Worm (Caenorhabditis elegans) whole organism, L1 larva: ENCODE results near the gene F01G4.4.

Experiments used
- C04F5.9 ChIP-seq: sonication (generic microtip); optimal IDR thresholded peaks from 2 replicates; lab custom pipeline; 2016; ENCODE audit warnings: missing genetic modification characterization, missing compliant biosample characterization
- aly-2 ChIP-seq: fragments of 150-350 bp; optimal IDR thresholded peaks from 2 replicates; lab custom pipeline; 2014; ENCODE audit warnings: missing biosample characterization, missing genetic modification characterization
- ama-1 ChIP-seq: fragments of 150-350 bp; optimal IDR thresholded peaks from 2 replicates; lab custom pipeline; 2014
- blmp-1 ChIP-seq: fragments of 150-350 bp; optimal IDR thresholded peaks from 2 replicates; lab custom pipeline; 2014; ENCODE audit warnings: missing biosample characterization, missing genetic modification characterization
- ceh-8 ChIP-seq: fragments of 200-800 bp; sonication (Bioruptor generic); optimal IDR thresholded peaks from 2 replicates; lab custom pipeline; 2018; ENCODE audit warnings: mild to moderate bottlenecking, missing genetic modification characterization, moderate library complexity, missing compliant biosample characterization
- ceh-82 ChIP-seq, 3 experiments: fragments of 150-350 bp in 1 of 3; sonication (generic microtip) in 2 of 3; optimal IDR thresholded peaks; 2 replicates each; lab custom pipeline; 2014 to 2017; ENCODE audit warnings: missing biosample characterization in 3 of 3, missing genetic modification characterization in 3 of 3
- ceh-88 ChIP-seq: fragments of 200-800 bp; sonication (Bioruptor generic); IDR thresholded peaks from 2 replicates; pipeline ENCODE4 v1.3.6; 2022; ENCODE audit warnings: missing genetic modification characterization, missing compliant biosample characterization
- ces-1 ChIP-seq: fragments of 150-350 bp; optimal IDR thresholded peaks from 2 replicates; lab custom pipeline; 2014; ENCODE audit warnings: missing biosample characterization, missing genetic modification reagents, missing genetic modification characterization
- dsc-1 ChIP-seq: sonication (generic microtip); optimal IDR thresholded peaks from 2 replicates; lab custom pipeline; 2016; ENCODE audit warnings: mild to moderate bottlenecking, missing genetic modification characterization, missing compliant biosample characterization
- efl-1 ChIP-seq, 4 experiments: fragments of 150-350 bp; optimal IDR thresholded peaks in 3 of 4; peaks in 1 of 4; 1 replicate in 1 of 4; 2 replicates in 3 of 4; lab custom pipeline; 2014; ENCODE audit warnings: missing biosample characterization in 2 of 4, missing genetic modification characterization in 2 of 4, missing genetic modification reagents in 2 of 4
- efl-3 ChIP-seq: fragments of 200-800 bp; sonication (Bioruptor generic); optimal IDR thresholded peaks from 2 replicates; lab custom pipeline; 2018; ENCODE audit warnings: mild to moderate bottlenecking, missing genetic modification characterization, missing compliant biosample characterization
- egl-13 ChIP-seq: sonication (generic microtip); optimal IDR thresholded peaks from 2 replicates; lab custom pipeline; 2016; ENCODE audit warnings: missing genotype, missing genetic modification reagents, missing genetic modification characterization, missing compliant biosample characterization
- elt-2 ChIP-seq: sonication (generic microtip); optimal IDR thresholded peaks from 2 replicates; lab custom pipeline; 2016; ENCODE audit warnings: missing genetic modification characterization, mild to moderate bottlenecking, inconsistent platforms, missing compliant biosample characterization, missing genetic modification reagents
- fkh-8 ChIP-seq: sonication (generic microtip); optimal IDR thresholded peaks from 2 replicates; lab custom pipeline; 2016; ENCODE audit warnings: mild to moderate bottlenecking, missing genetic modification characterization, missing compliant biosample characterization
- fos-1 ChIP-seq: fragments of 150-350 bp; optimal IDR thresholded peaks from 2 replicates; lab custom pipeline; 2014; ENCODE audit warnings: missing biosample characterization, missing genetic modification characterization
- hlh-17 ChIP-seq: fragments of 200-800 bp; sonication (Bioruptor generic); optimal IDR thresholded peaks from 2 replicates; lab custom pipeline; 2018; ENCODE audit warnings: missing genetic modification characterization, mild to moderate bottlenecking, missing compliant biosample characterization, moderate library complexity, borderline replicate concordance
- jun-1 ChIP-seq: fragments of 150-350 bp; optimal IDR thresholded peaks from 2 replicates; lab custom pipeline; 2014; ENCODE audit warnings: missing biosample characterization, missing genetic modification reagents, missing genetic modification characterization
- lin-15B ChIP-seq: fragments of 150-350 bp; sonication (generic microtip); optimal IDR thresholded peaks from 3 replicates; lab custom pipeline; 2014; ENCODE audit warnings: missing biosample characterization, missing genetic modification characterization
- lsy-2 ChIP-seq, 2 experiments: fragments of 150-350 bp; optimal IDR thresholded peaks; 2 replicates each; lab custom pipeline; 2014; ENCODE audit warnings: missing biosample characterization in 2 of 2, missing genetic modification characterization in 2 of 2
- mab-9 ChIP-seq: fragments of 200-800 bp; sonication (Bioruptor generic); IDR thresholded peaks from 2 replicates; pipeline ENCODE4 v1.3.6; 2022; ENCODE audit warnings: missing genetic modification reagents, missing genetic modification characterization, missing compliant biosample characterization
- mef-2 ChIP-seq: fragments of 150-350 bp; optimal IDR thresholded peaks from 2 replicates; lab custom pipeline; 2014; ENCODE audit warnings: missing biosample characterization, missing genetic modification characterization
- mep-1 ChIP-seq: fragments of 150-350 bp; optimal IDR thresholded peaks from 2 replicates; lab custom pipeline; 2014; ENCODE audit warnings: missing biosample characterization, missing genetic modification characterization
- nhr-12 ChIP-seq: sonication (generic microtip); optimal IDR thresholded peaks from 2 replicates; lab custom pipeline; 2017; ENCODE audit warnings: missing biosample characterization, missing genetic modification characterization
- nhr-19 ChIP-seq: fragments of 200-800 bp; sonication (Bioruptor generic); conservative IDR thresholded peaks from 2 replicates; pipeline ENCODE4 v1.3.6; 2022; ENCODE audit warnings: missing genetic modification characterization, missing compliant biosample characterization
- nhr-28 ChIP-seq: fragments of 150-350 bp; optimal IDR thresholded peaks from 2 replicates; lab custom pipeline; 2014; ENCODE audit warnings: missing biosample characterization, missing genetic modification characterization
- nhr-47 ChIP-seq: sonication (generic microtip); optimal IDR thresholded peaks from 2 replicates; lab custom pipeline; 2016; ENCODE audit warnings: mild to moderate bottlenecking, missing genetic modification characterization, moderate library complexity, missing compliant biosample characterization
- nhr-76 ChIP-seq: sonication (generic microtip); optimal IDR thresholded peaks from 2 replicates; lab custom pipeline; 2017; ENCODE audit warnings: missing biosample characterization, missing genetic modification characterization
- nhr-84 ChIP-seq: sonication (generic microtip); optimal IDR thresholded peaks from 2 replicates; lab custom pipeline; 2017; ENCODE audit warnings: missing biosample characterization, missing genetic modification characterization
- rnt-1 ChIP-seq: sonication (generic microtip); optimal IDR thresholded peaks from 2 replicates; lab custom pipeline; 2016; ENCODE audit warnings: mild to moderate bottlenecking, missing genetic modification characterization, moderate library complexity, missing compliant biosample characterization
- snpc-4 ChIP-seq: fragments of 150-350 bp; optimal IDR thresholded peaks from 2 replicates; lab custom pipeline; 2014; ENCODE audit warnings: missing biosample characterization, missing genetic modification characterization
- snu-23 ChIP-seq: sonication (generic microtip); optimal IDR thresholded peaks from 2 replicates; lab custom pipeline; 2016; ENCODE audit warnings: missing genetic modification characterization, missing compliant biosample characterization
- sup-37 ChIP-seq: fragments of 200-800 bp; sonication (Bioruptor generic); optimal IDR thresholded peaks from 2 replicates; lab custom pipeline; 2018; ENCODE audit warnings: mild to moderate bottlenecking, missing genetic modification characterization, missing compliant biosample characterization
- tbx-2 ChIP-seq: sonication (generic microtip); optimal IDR thresholded peaks from 2 replicates; lab custom pipeline; 2016; ENCODE audit warnings: missing genetic modification characterization, missing compliant biosample characterization
- tlp-1 ChIP-seq: fragments of 150-350 bp; optimal IDR thresholded peaks from 2 replicates; lab custom pipeline; 2014; ENCODE audit warnings: missing biosample characterization, missing genetic modification characterization
- unc-98 ChIP-seq: fragments of 200-800 bp; sonication (Bioruptor generic); IDR thresholded peaks from 2 replicates; pipeline ENCODE4 v1.3.6; 2022; ENCODE audit warnings: missing genetic modification characterization, missing compliant biosample characterization
- vab-15 ChIP-seq: sonication (generic microtip); optimal IDR thresholded peaks from 2 replicates; lab custom pipeline; 2017; ENCODE audit warnings: missing genotype, mild to moderate bottlenecking, missing genetic modification characterization, missing compliant biosample characterization
- xbp-1 ChIP-seq: sonication (generic microtip); optimal IDR thresholded peaks from 2 replicates; lab custom pipeline; 2016; ENCODE audit warnings: missing genetic modification characterization, missing compliant biosample characterization
- ztf-11 ChIP-seq, 2 experiments: sonication (generic microtip); optimal IDR thresholded peaks; 2 replicates each; lab custom pipeline; 2016 to 2017; ENCODE audit warnings: missing genetic modification characterization in 2 of 2, missing biosample characterization in 1 of 2, missing compliant biosample characterization in 1 of 2
- ztf-4 ChIP-seq: fragments of 150-350 bp; optimal IDR thresholded peaks from 2 replicates; lab custom pipeline; 2014; ENCODE audit warnings: missing biosample characterization, missing genetic modification characterization

Gene F01G4.4

DNA sequence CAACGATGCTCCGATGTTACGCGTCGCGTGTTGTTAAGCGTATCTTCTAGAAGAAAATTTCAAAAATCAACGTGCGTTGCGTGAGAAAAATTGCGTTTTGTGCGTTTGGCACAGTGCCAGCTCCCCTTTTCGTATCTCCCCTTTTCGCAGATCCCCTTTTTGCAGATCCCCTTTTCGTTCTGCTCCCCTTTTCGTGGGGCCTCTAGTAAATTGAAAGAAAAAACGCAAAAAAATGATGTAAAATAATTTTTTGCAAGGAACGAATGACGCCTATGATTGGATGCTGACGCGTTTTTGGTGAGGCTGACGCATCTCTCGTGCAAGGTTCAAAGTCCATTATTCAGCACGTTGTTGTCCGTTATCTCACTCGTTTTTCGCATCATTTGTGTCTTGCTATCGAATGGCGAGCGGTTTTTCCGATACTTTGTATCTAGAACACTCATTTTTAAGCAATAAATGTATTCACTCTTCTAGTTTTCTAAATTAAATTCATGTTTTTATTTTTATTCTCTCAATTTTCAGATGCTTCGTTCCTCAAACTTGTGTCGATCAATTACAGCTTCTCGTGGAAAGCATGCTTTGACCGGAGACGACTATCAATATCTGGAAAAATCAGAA, 36.1 kb downstream of the F01G4.4 start, which contains the start of gene cpt-2 (continued):
- TF ChIP-seq fkh-8 (peak; percentile 79), dsc-1 (tag; lab: Kevin White, UChicago) (peak; percentile 91), ztf-4 (tag; lab: Kevin White, UChicago) (peak; percentile 64), nhr-47 (peak; percentile 96), unc-98 (GFP tag; lab: Robert Waterston, UW) (peak; percentile 76), fos-1 (tag; lab: Kevin White, UChicago) (peak; percentile 77), efl-1 (optimal IDR thresholded peaks at IDR 0.05; lab: Kevin White, UChicago) (peak; percentile 81 to 86), efl-1 (GFP tag; optimal IDR thresholded peaks at IDR 0.05 in 1 of 2; lab: Kevin White, UChicago) (peak; percentile 80 to 98), lin-15B (tag; lab: Kevin White, UChicago) (peak; percentile 81), mab-9 (GFP tag; lab: Robert Waterston, UW) (peak; percentile 89), sup-37 (GFP tag; lab: Kevin White, UChicago) (peak; percentile 46), ceh-8 (GFP tag; lab: Kevin White, UChicago) (peak; percentile 91), jun-1 (tag; lab: Kevin White, UChicago) (peak; percentile 85), snpc-4 (peak; percentile 79), aly-2 (tag; lab: Kevin White, UChicago) (peak; percentile 54), egl-13 (peak; percentile 77), mep-1 (peak; percentile 91), C04F5.9 (tag; lab: Kevin White, UChicago) (peak; percentile 58), ama-1 (peak; percentile 37), xbp-1 (tag; lab: Kevin White, UChicago) (peak; percentile 91)

DNA sequence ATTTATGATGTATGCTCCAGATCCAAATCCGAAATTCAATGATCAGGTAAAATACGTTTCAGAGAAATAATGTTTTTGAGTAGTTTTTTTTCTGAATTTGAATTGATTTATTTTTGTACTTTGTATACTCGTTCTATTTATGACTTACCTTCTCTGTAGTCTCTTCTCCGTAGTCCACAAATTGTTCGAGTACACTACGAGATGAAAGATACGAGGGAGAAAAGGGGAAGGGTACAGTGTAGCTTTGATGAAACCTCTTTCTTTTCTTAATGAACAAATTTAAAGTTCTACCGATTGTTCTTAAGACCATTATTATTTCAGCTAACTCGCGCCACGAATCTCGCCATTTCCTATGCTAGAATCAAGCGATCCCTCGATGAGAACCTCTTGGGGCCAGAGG, 36.9 kb downstream of the F01G4.4 start:
- TF ChIP-seq elt-2 (tag; lab: Kevin White, UChicago) (no peak), mep-1 (peak; percentile 4)

DNA sequence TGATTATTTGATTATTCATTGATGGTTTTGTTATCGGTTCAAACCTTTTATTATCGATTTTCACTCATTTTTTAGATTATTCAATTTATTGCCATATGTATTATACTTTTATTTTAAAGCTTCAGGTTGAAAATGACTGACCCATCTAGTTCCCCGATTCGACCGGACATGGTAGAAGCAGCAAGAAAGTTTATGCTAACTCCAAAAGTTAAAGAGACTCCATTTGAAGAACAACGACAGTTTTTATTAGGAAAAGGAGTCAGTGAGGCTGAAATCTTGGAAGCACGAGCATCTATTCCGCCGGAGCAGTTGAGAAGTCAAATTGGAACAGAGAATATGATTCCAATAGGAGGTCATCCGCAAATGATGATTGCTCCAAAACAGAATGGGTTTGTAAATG, 39.9 kb downstream of the F01G4.4 start, which contains the start of gene prx-14:
Gene prx-14, plus strand, starts transcription at position 120 of the 400 bp plus-strand sequence.
- peak; percentile 49 for TF ChIP-seq elt-2 (tag; lab: Kevin White, UChicago)
- no peak for TF ChIP-seq mef-2 (tag; lab: Kevin White, UChicago)
- TF ChIP-seq nhr-28: no peak
- no peak for TF ChIP-seq snu-23
- TF ChIP-seq vab-15 (tag; lab: Kevin White, UChicago): no peak
- no peak for TF ChIP-seq ceh-88 (GFP tag; lab: Robert Waterston, UW)
- no peak for TF ChIP-seq efl-1 (optimal IDR thresholded peaks at IDR 0.05; lab: Kevin White, UChicago)
- peak in 1 of 2 experiments; percentile 14 for TF ChIP-seq efl-1 (GFP tag; optimal IDR thresholded peaks at IDR 0.05 in 1 of 2; lab: Kevin White, UChicago)
- no peak for TF ChIP-seq nhr-12 (tag; lab: Kevin White, UChicago)
- TF ChIP-seq efl-3 (GFP tag; lab: Kevin White, UChicago): no peak
- no peak for TF ChIP-seq ama-1
- no peak for TF ChIP-seq ceh-82 (tag; optimal IDR thresholded peaks at IDR 0.05; lab: Kevin White, UChicago)
- no peak for TF ChIP-seq aly-2 (tag; lab: Kevin White, UChicago)

DNA sequence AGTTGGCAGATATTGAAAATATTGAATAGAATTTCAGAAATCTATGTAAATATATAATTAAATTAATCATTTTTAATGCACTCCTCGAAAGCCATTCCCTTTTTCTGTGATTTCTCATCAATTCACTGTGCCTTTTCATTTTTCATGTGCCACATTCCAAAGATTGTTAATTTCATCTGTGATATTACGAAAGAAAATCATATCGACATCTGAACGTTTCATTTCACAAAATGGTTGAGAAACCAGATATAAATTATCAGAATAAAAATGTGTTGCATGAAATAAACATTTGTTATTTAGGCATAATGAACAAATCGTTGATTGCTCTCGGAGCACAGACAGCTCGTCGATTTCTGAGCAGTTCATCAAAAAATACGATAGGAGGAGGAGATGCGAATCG, 40.8 kb downstream of the F01G4.4 start, which contains the start of gene nuaf-3:
Gene nuaf-3, plus strand, starts transcription at position 301 of the 400 bp plus-strand sequence.
- TF ChIP-seq nhr-76 (tag; lab: Kevin White, UChicago) (no peak), lin-15B (tag; lab: Kevin White, UChicago) (no peak), nhr-19 (GFP tag; lab: Robert Waterston, UW) (no peak), snu-23 (no peak), blmp-1 (tag; lab: Kevin White, UChicago) (no peak), ztf-11 (tag; optimal IDR thresholded peaks at IDR 0.05; lab: Kevin White, UChicago) (no peak), xbp-1 (tag; lab: Kevin White, UChicago) (no peak), nhr-84 (tag; lab: Kevin White, UChicago) (no peak), lsy-2 (tag; optimal IDR thresholded peaks at IDR 0.05; lab: Kevin White, UChicago) (no peak), tlp-1 (tag; lab: Kevin White, UChicago) (no peak), hlh-17 (GFP tag; lab: Kevin White, UChicago) (no peak), ces-1 (GFP tag; lab: Kevin White, UChicago) (no peak), rnt-1 (tag; lab: Kevin White, UChicago) (no peak), tbx-2 (tag; lab: Kevin White, UChicago) (no peak)
